Worm (Caenorhabditis elegans) whole organism, early embryonic: ENCODE data around the gene ife-3.

Source experiments
- B0310.2 ChIP-seq: sonication (generic microtip); optimal IDR thresholded peaks from 2 replicates; lab custom pipeline; 2016; ENCODE audit warnings: mild to moderate bottlenecking, missing genetic modification characterization, missing compliant biosample characterization
- F13C5.2 ChIP-seq: sonication (generic microtip); optimal IDR thresholded peaks from 2 replicates; lab custom pipeline; 2017; ENCODE audit warnings: mild to moderate bottlenecking, missing genetic modification characterization, inconsistent platforms, missing compliant biosample characterization
- aly-1 ChIP-seq: sonication (generic microtip); optimal IDR thresholded peaks from 2 replicates; lab custom pipeline; 2016; ENCODE audit warnings: missing genetic modification characterization, missing compliant biosample characterization
- ama-1 ChIP-seq: fragments of 150-350 bp; optimal IDR thresholded peaks from 2 replicates; lab custom pipeline; 2014
- ceh-13 ChIP-seq: fragments of 200-800 bp; sonication (Bioruptor generic); optimal IDR thresholded peaks from 2 replicates; lab custom pipeline; 2018; ENCODE audit warnings: mild to moderate bottlenecking, missing genetic modification characterization, missing compliant biosample characterization
- ceh-36 ChIP-seq: sonication (generic microtip); optimal IDR thresholded peaks from 2 replicates; lab custom pipeline; 2016; ENCODE audit warnings: missing genetic modification characterization, inconsistent platforms, missing compliant biosample characterization
- ets-7 ChIP-seq: sonication (generic microtip); optimal IDR thresholded peaks from 2 replicates; lab custom pipeline; 2016; ENCODE audit warnings: missing genotype, missing genetic modification characterization, missing compliant biosample characterization
- flt-1 ChIP-seq: fragments of 200-800 bp; sonication (Bioruptor generic); IDR thresholded peaks from 2 replicates; pipeline ENCODE4 v1.3.6; 2022; ENCODE audit warnings: missing genetic modification characterization, missing compliant biosample characterization
- hmbx-1 ChIP-seq: sonication (generic microtip); optimal IDR thresholded peaks from 2 replicates; lab custom pipeline; 2016; ENCODE audit warnings: mild to moderate bottlenecking, missing genetic modification characterization, missing compliant biosample characterization
- hmg-4 ChIP-seq: fragments of 200-800 bp; sonication (Bioruptor generic); optimal IDR thresholded peaks from 2 replicates; lab custom pipeline; 2018; ENCODE audit warnings: mild to moderate bottlenecking, missing genetic modification characterization, missing compliant biosample characterization
- hnd-1 ChIP-seq: sonication (generic microtip); optimal IDR thresholded peaks from 2 replicates; lab custom pipeline; 2016; ENCODE audit warnings: missing genetic modification characterization, missing compliant biosample characterization
- pes-1 ChIP-seq: fragments of 200-800 bp; sonication (Bioruptor generic); IDR thresholded peaks from 2 replicates; pipeline ENCODE4 v1.3.6; 2022; ENCODE audit warnings: missing genetic modification reagents, missing genetic modification characterization, missing compliant biosample characterization
- scrt-1 ChIP-seq: fragments of 200-800 bp; sonication (Bioruptor generic); IDR thresholded peaks from 2 replicates; pipeline ENCODE4 v1.3.6; 2022; ENCODE audit warnings: missing genetic modification characterization, missing compliant biosample characterization
- sea-1 ChIP-seq: fragments of 200-800 bp; sonication (Bioruptor generic); conservative IDR thresholded peaks from 2 replicates; pipeline ENCODE4 v1.3.6; 2022; ENCODE audit warnings: missing genetic modification characterization, missing compliant biosample characterization
- tbx-11 ChIP-seq: fragments of 200-800 bp; sonication (Bioruptor generic); IDR thresholded peaks from 2 replicates; pipeline ENCODE4 v1.3.6; 2022; ENCODE audit warnings: missing genetic modification characterization, missing compliant biosample characterization
- tbx-37 ChIP-seq: fragments of 200-800 bp; sonication (Bioruptor generic); conservative IDR thresholded peaks from 2 replicates; pipeline ENCODE4 v1.3.6; 2022; ENCODE audit warnings: missing genetic modification reagents, missing genetic modification characterization, missing compliant biosample characterization
- tra-4 ChIP-seq: sonication (generic microtip); optimal IDR thresholded peaks from 2 replicates; lab custom pipeline; 2017; ENCODE audit warnings: missing genetic modification characterization, missing compliant biosample characterization

Gene ife-3

DNA sequence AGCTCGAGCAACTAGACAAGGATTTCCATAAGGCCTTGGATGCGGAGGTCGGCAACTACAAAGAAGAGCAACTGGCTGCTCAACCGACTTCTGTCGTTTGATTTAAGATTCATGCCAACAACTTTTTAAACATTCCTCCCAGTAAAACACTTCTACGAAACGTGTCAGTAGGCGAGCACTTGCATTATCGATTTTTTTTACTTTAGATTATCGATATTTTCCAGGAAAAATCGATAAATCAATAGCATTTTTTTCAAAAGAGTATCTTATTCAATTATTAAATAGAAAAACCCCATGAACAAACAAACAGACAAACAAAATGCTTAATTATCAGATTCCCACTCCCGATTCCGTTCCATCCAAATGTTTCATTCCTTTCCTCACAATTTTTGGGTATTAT lies 35.4 kb upstream of the ife-3 start:
- TF ChIP-seq scrt-1 (GFP tag; lab: Robert Waterston, UW) (no peak), F13C5.2 (tag; lab: Kevin White, UChicago) (no peak), ets-7 (tag; lab: Kevin White, UChicago) (no peak), hmbx-1 (no peak), tbx-11 (GFP tag; lab: Robert Waterston, UW) (no peak), hmg-4 (GFP tag; lab: Kevin White, UChicago) (no peak)

ce11 chrV:37729-38128 lies 30.1 kb upstream of the ife-3 start:
- TF ChIP-seq tbx-37 (GFP tag; lab: Robert Waterston, UW) (no peak), hmbx-1 (no peak), ceh-13 (GFP tag; lab: Kevin White, UChicago) (no peak), tra-4 (tag; lab: Kevin White, UChicago) (no peak), aly-1 (tag; lab: Kevin White, UChicago) (no peak), tbx-11 (GFP tag; lab: Robert Waterston, UW) (no peak), ama-1 (lab: Kevin White, UChicago) (no peak), flt-1 (no peak), ets-7 (tag; lab: Kevin White, UChicago) (no peak), ceh-36 (tag; lab: Kevin White, UChicago) (no peak), pes-1 (GFP tag; lab: Robert Waterston, UW) (no peak), B0310.2 (tag; lab: Kevin White, UChicago) (no peak), scrt-1 (GFP tag; lab: Robert Waterston, UW) (no peak), sea-1 (GFP tag; lab: Robert Waterston, UW) (no peak), F13C5.2 (tag; lab: Kevin White, UChicago) (no peak), hmg-4 (GFP tag; lab: Kevin White, UChicago) (no peak)

DNA sequence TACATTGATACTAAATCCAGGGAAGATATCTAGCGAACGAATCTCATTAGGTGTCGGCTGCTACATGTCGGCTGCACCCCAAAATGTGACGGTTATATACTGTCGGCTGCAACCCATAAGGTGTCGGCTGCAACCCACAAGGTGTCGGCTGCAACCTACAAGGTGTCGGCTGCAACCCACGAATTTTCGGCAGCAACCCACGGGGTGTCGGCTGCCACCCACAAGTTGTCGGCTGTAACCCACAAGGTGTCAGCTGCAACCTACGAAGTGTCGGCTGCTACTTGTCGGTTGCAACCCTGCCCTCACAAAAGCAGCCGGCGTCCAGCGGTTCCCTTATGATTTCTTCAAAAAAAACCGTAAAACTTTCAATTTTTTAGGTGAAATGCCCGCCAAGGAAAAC lies 22.2 kb upstream of the ife-3 start:
- TF ChIP-seq tbx-11 (GFP tag; lab: Robert Waterston, UW) (no peak), flt-1 (no peak), ceh-13 (GFP tag; lab: Kevin White, UChicago) (no peak)

DNA sequence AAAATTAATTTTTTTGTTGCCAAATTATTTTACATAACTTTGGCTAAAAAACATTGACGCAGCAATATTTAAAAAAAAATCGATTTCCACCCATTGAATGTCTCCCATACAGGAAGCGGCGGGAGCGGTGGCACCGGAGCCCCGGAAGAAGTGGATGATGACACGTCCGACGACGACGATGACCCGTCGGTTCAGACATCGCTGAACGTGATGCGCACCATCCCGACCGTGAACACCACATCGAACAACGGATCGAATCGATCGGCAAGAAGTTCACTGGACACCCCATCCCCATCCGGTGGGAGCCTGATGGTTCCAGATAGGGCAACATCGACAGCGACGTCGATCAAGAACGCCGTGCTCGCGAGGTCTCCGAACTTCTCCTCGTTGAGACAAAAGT lies 20.6 kb upstream of the ife-3 start:
- TF ChIP-seq tbx-11 (GFP tag; lab: Robert Waterston, UW) = no peak
- no peak for TF ChIP-seq hnd-1 (tag; lab: Kevin White, UChicago)
- TF ChIP-seq B0310.2 (tag; lab: Kevin White, UChicago) = no peak
- TF ChIP-seq pes-1 (GFP tag; lab: Robert Waterston, UW) = no peak
- TF ChIP-seq aly-1 (tag; lab: Kevin White, UChicago) = no peak
- no peak for TF ChIP-seq scrt-1 (GFP tag; lab: Robert Waterston, UW)
- TF ChIP-seq ama-1 (lab: Kevin White, UChicago) = no peak
- no peak for TF ChIP-seq flt-1
- no peak for TF ChIP-seq ceh-13 (GFP tag; lab: Kevin White, UChicago)
- TF ChIP-seq sea-1 (GFP tag; lab: Robert Waterston, UW) = no peak
- TF ChIP-seq hmg-4 (GFP tag; lab: Kevin White, UChicago) = no peak
- TF ChIP-seq tbx-37 (GFP tag; lab: Robert Waterston, UW) = no peak
- TF ChIP-seq F13C5.2 (tag; lab: Kevin White, UChicago) = no peak

DNA sequence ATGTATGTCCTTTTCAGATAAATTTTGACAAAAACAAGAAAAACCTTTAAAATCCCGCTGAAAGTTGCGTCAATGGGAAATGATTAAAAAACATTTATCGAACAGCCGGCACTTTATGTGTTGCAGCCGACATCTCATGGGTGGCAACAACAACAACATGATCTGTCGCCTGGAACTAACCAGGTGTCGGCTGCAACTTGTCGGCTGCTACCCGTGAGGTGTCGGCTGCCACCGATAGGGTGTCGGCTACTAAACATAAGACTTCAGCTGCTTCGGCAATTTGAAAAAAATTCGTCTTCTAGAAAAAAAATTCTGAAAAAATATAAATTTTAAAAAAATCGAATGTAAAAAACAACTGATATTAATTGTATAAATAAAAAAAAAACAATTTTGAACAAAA lies 20.0 kb upstream of the ife-3 start:
- TF ChIP-seq hmbx-1 = no peak

ce11 chrV:24181-24580 lies 16.6 kb upstream of the ife-3 start:
- TF ChIP-seq hmg-4 (GFP tag; lab: Kevin White, UChicago) (no peak), aly-1 (tag; lab: Kevin White, UChicago) (no peak), hnd-1 (tag; lab: Kevin White, UChicago) (no peak), ceh-36 (tag; lab: Kevin White, UChicago) (no peak), tra-4 (tag; lab: Kevin White, UChicago) (no peak), B0310.2 (tag; lab: Kevin White, UChicago) (no peak), ama-1 (lab: Kevin White, UChicago) (no peak), scrt-1 (GFP tag; lab: Robert Waterston, UW) (no peak), pes-1 (GFP tag; lab: Robert Waterston, UW) (no peak), hmbx-1 (no peak)

ce11 chrV:21848-22247 lies 14.2 kb upstream of the ife-3 start:
- no peak for TF ChIP-seq tra-4 (tag; lab: Kevin White, UChicago)
- no peak for TF ChIP-seq hmbx-1
- no peak for TF ChIP-seq B0310.2 (tag; lab: Kevin White, UChicago)
- TF ChIP-seq sea-1 (GFP tag; lab: Robert Waterston, UW) = no peak
- no peak for TF ChIP-seq pes-1 (GFP tag; lab: Robert Waterston, UW)
- no peak for TF ChIP-seq F13C5.2 (tag; lab: Kevin White, UChicago)
- no peak for TF ChIP-seq tbx-11 (GFP tag; lab: Robert Waterston, UW)
- TF ChIP-seq hnd-1 (tag; lab: Kevin White, UChicago) = no peak
- no peak for TF ChIP-seq aly-1 (tag; lab: Kevin White, UChicago)
- no peak for TF ChIP-seq tbx-37 (GFP tag; lab: Robert Waterston, UW)
- TF ChIP-seq ceh-36 (tag; lab: Kevin White, UChicago) = no peak
- no peak for TF ChIP-seq ets-7 (tag; lab: Kevin White, UChicago)
- TF ChIP-seq scrt-1 (GFP tag; lab: Robert Waterston, UW) = no peak
- no peak for TF ChIP-seq hmg-4 (GFP tag; lab: Kevin White, UChicago)
- TF ChIP-seq ceh-13 (GFP tag; lab: Kevin White, UChicago) = no peak
- no peak for TF ChIP-seq ama-1 (lab: Kevin White, UChicago)
- TF ChIP-seq flt-1 = no peak

- TF ChIP-seq ceh-36 (tag; lab: Kevin White, UChicago) (no peak), F13C5.2 (tag; lab: Kevin White, UChicago) (no peak), pes-1 (GFP tag; lab: Robert Waterston, UW) (no peak), flt-1 (no peak), B0310.2 (tag; lab: Kevin White, UChicago) (no peak), ets-7 (tag; lab: Kevin White, UChicago) (no peak), hmbx-1 (no peak), tbx-37 (GFP tag; lab: Robert Waterston, UW) (no peak), scrt-1 (GFP tag; lab: Robert Waterston, UW) (no peak), aly-1 (tag; lab: Kevin White, UChicago) (no peak), tbx-11 (GFP tag; lab: Robert Waterston, UW) (no peak), hmg-4 (GFP tag; lab: Kevin White, UChicago) (no peak), ama-1 (lab: Kevin White, UChicago) (no peak), tra-4 (tag; lab: Kevin White, UChicago) (no peak), hnd-1 (tag; lab: Kevin White, UChicago) (no peak), sea-1 (GFP tag; lab: Robert Waterston, UW) (no peak), ceh-13 (GFP tag; lab: Kevin White, UChicago) (no peak)
These were observed 12.9 kb upstream of the ife-3 start, which contains the start of gene egl-8 for ce11 chrV:20518-20917. egl-8 (plus strand) TSS chrV:20818.
